Fruit fly (Drosophila melanogaster): ENCODE results near the gene Cipc.

The Cipc gene

DNA sequence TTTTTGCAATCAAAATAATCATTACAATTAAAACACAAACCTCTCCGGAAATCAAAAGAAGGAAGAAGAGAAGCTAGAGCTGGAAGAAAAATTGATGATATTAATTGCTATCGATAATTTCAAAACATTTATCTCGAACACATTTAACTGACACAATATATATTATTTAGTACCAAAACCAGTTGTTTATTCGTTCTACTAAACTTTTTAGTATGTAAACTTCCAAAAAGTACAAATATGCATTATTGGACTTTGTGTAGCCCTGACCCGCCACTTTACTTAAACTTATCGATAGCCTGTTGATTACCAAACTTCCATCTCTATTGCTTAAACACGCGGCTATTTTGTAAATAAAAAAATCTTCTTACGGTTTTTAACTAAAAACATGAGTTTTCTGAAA lies 47.5 kb upstream of the Cipc start, which contains the start of the genes RpL34a and Trmt61 (continued):
- peak; percentile 73 for TF ChIP-seq sage (GFP tag; optimal IDR thresholded peaks at IDR 0.05)

- TF ChIP-seq CrebA (GFP tag; optimal IDR thresholded peaks at IDR 0.05; ENCODE audit: borderline replicate concordance) (no peak), N (GFP tag; optimal IDR thresholded peaks at IDR 0.05) (no peak), Vsx2 (GFP tag; optimal IDR thresholded peaks at IDR 0.05; ENCODE audit: partially characterized antibody) (no peak), Dfd (GFP tag; optimal IDR thresholded peaks at IDR 0.05) (no peak)
Measured at dm6 chr3R:26062911-26063310, 43.8 kb upstream of the Cipc start, which contains the start of gene CG14551. Gene CG14551, minus strand, starts transcription at chr3R:26063011.

- TF ChIP-seq Hnf4 (GFP tag; optimal IDR thresholded peaks at IDR 0.05) (no peak), Jra (GFP tag; optimal IDR thresholded peaks at IDR 0.05) (no peak), h (GFP tag; optimal IDR thresholded peaks at IDR 0.05) (no peak), Rel (GFP tag; optimal IDR thresholded peaks at IDR 0.05) (no peak), Rel (tag; optimal IDR thresholded peaks at IDR 0.05) (no peak), fru (GFP tag; optimal IDR thresholded peaks at IDR 0.05) (no peak), Mio (GFP tag; optimal IDR thresholded peaks at IDR 0.05) (no peak), HLH106 (tag; optimal IDR thresholded peaks at IDR 0.05) (no peak)
Measured at dm6 chr3R:26064708-26065107, 42.0 kb upstream of the Cipc start.

DNA sequence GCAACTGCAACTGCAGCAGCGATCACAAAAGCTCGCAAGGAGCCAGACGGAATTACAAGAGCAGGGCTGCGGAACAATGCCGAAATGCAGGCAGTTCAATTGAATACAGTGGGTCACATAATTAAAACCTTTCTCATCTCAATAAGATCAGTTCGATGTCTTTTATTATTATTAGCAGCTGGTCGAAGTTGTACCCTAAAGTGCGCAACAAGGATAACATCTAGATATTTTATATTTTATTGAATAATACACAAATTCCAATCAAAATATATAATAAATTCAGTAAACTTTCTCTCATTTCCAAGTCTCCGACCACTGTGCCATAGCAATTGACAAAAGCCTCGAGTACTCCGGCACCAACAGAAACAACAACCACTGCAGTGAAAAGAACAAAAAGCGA lies 38.5 kb upstream of the Cipc start:
- TF ChIP-seq Hr78 (GFP tag; optimal IDR thresholded peaks at IDR 0.05) (no peak), woc (GFP tag; optimal IDR thresholded peaks at IDR 0.05) (peak; percentile 16), tai (GFP tag; optimal IDR thresholded peaks at IDR 0.05) (no peak), CG32264 (GFP tag; optimal IDR thresholded peaks at IDR 0.05) (no peak), HLH106 (tag; optimal IDR thresholded peaks at IDR 0.05) (peak; percentile 30), lola (GFP tag; optimal IDR thresholded peaks at IDR 0.05) (no peak), psq (GFP tag; optimal IDR thresholded peaks at IDR 0.05) (peak; percentile 29), Rel (GFP tag; optimal IDR thresholded peaks at IDR 0.05) (no peak), Rel (tag; optimal IDR thresholded peaks at IDR 0.05) (no peak), dl (GFP tag; optimal IDR thresholded peaks at IDR 0.05; ENCODE audit: insufficient read depth in 1 of 2, partially characterized antibody in 2 of 2) (no peak), N (GFP tag; optimal IDR thresholded peaks at IDR 0.05) (no peak), Sp1 (GFP tag; optimal IDR thresholded peaks at IDR 0.05) (peak; percentile 23), Mio (GFP tag; optimal IDR thresholded peaks at IDR 0.05) (no peak), pan (optimal IDR thresholded peaks at IDR 0.05) (no peak), dmrt93B (GFP tag; optimal IDR thresholded peaks at IDR 0.05) (no peak), brk (GFP tag; optimal IDR thresholded peaks at IDR 0.05) (no peak), foxo (GFP tag; optimal IDR thresholded peaks at IDR 0.05) (peak in 1 of 2 experiments; percentile 25), Dif (GFP tag; optimal IDR thresholded peaks at IDR 0.05; ENCODE audit: partially characterized antibody) (no peak), h (GFP tag; optimal IDR thresholded peaks at IDR 0.05) (peak; percentile 35), Hnf4 (GFP tag; optimal IDR thresholded peaks at IDR 0.05) (no peak), usp (GFP tag; optimal IDR thresholded peaks at IDR 0.05) (no peak), sv (GFP tag; optimal IDR thresholded peaks at IDR 0.05) (no peak), sage (GFP tag; optimal IDR thresholded peaks at IDR 0.05) (no peak), br (GFP tag; optimal IDR thresholded peaks at IDR 0.05) (no peak), fru (GFP tag; optimal IDR thresholded peaks at IDR 0.05) (peak; percentile 9), Vsx2 (GFP tag; optimal IDR thresholded peaks at IDR 0.05; ENCODE audit: partially characterized antibody) (no peak), OdsH (GFP tag; optimal IDR thresholded peaks at IDR 0.05) (no peak), ey (GFP tag; optimal IDR thresholded peaks at IDR 0.05) (no peak), Abd-B (GFP tag; optimal IDR thresholded peaks at IDR 0.05) (no peak), Dfd (GFP tag; optimal IDR thresholded peaks at IDR 0.05) (no peak), rgr (GFP tag; optimal IDR thresholded peaks at IDR 0.05) (peak; percentile 33), Jra (GFP tag; optimal IDR thresholded peaks at IDR 0.05) (no peak)

- no peak for TF ChIP-seq Hr83 (GFP tag; optimal IDR thresholded peaks at IDR 0.05; ENCODE audit: poor library complexity, severe bottlenecking)
- TF ChIP-seq Jra (GFP tag; optimal IDR thresholded peaks at IDR 0.05) = peak; percentile 3
- no peak for TF ChIP-seq CG9705 (GFP tag; optimal IDR thresholded peaks at IDR 0.05)
- TF ChIP-seq usp (GFP tag; optimal IDR thresholded peaks at IDR 0.05) = no peak
- no peak for TF ChIP-seq Dif (GFP tag; optimal IDR thresholded peaks at IDR 0.05; ENCODE audit: partially characterized antibody)
- TF ChIP-seq sv (GFP tag; optimal IDR thresholded peaks at IDR 0.05) = no peak
- TF ChIP-seq Hnf4 (GFP tag; optimal IDR thresholded peaks at IDR 0.05) = peak; percentile 58
- TF ChIP-seq GATAd (GFP tag; optimal IDR thresholded peaks at IDR 0.05) = no peak
- no peak for TF ChIP-seq Abd-B (GFP tag; optimal IDR thresholded peaks at IDR 0.05)
- TF ChIP-seq ey (GFP tag; optimal IDR thresholded peaks at IDR 0.05) = peak; percentile 73
- TF ChIP-seq pan (optimal IDR thresholded peaks at IDR 0.05) = no peak
- no peak for TF ChIP-seq dl (GFP tag; optimal IDR thresholded peaks at IDR 0.05; ENCODE audit: insufficient read depth in 1 of 2, partially characterized antibody in 2 of 2)
- TF ChIP-seq woc (GFP tag; optimal IDR thresholded peaks at IDR 0.05) = peak; percentile 71
- TF ChIP-seq psq (GFP tag; optimal IDR thresholded peaks at IDR 0.05) = peak; percentile 56
- no peak for TF ChIP-seq Mio (GFP tag; optimal IDR thresholded peaks at IDR 0.05)
- peak in 1 of 2 experiments; percentile 87 for TF ChIP-seq foxo (GFP tag; optimal IDR thresholded peaks at IDR 0.05)
- peak; percentile 73 for TF ChIP-seq rgr (GFP tag; optimal IDR thresholded peaks at IDR 0.05)
- peak; percentile 68 for TF ChIP-seq HLH106 (tag; optimal IDR thresholded peaks at IDR 0.05)
- TF ChIP-seq dmrt93B (GFP tag; optimal IDR thresholded peaks at IDR 0.05) = peak; percentile 36
- TF ChIP-seq Dfd (GFP tag; optimal IDR thresholded peaks at IDR 0.05) = no peak
- TF ChIP-seq Sp1 (GFP tag; optimal IDR thresholded peaks at IDR 0.05) = peak; percentile 60
- TF ChIP-seq brk (GFP tag; optimal IDR thresholded peaks at IDR 0.05) = no peak
- TF ChIP-seq Rel (GFP tag; optimal IDR thresholded peaks at IDR 0.05) = no peak
- no peak for TF ChIP-seq Rel (tag; optimal IDR thresholded peaks at IDR 0.05)
- TF ChIP-seq CrebA (GFP tag; optimal IDR thresholded peaks at IDR 0.05; ENCODE audit: borderline replicate concordance) = no peak
- peak; percentile 81 for TF ChIP-seq h (GFP tag; optimal IDR thresholded peaks at IDR 0.05)
- TF ChIP-seq Vsx2 (GFP tag; optimal IDR thresholded peaks at IDR 0.05; ENCODE audit: partially characterized antibody) = no peak
- TF ChIP-seq CG32264 (GFP tag; optimal IDR thresholded peaks at IDR 0.05) = no peak
- TF ChIP-seq lola (GFP tag; optimal IDR thresholded peaks at IDR 0.05) = no peak
- no peak for TF ChIP-seq jim (GFP tag; optimal IDR thresholded peaks at IDR 0.05)
- TF ChIP-seq tai (GFP tag; optimal IDR thresholded peaks at IDR 0.05) = no peak
Measured at dm6 chr3R:26072477-26072876, 34.2 kb upstream of the Cipc start.

Measured in whole organism, wandering third instar larva.